Worm (Caenorhabditis elegans) whole organism, L4 larva: ENCODE measurements around the gene srh-184.

Source experiments
- ama-1 ChIP-seq: fragments of 150-350 bp; optimal IDR thresholded peaks from 2 replicates; lab custom pipeline; 2014; ENCODE audit warnings: inconsistent platforms, mixed read lengths
- attf-4 ChIP-seq: sonication (generic microtip); optimal IDR thresholded peaks from 3 replicates; lab custom pipeline; 2017; ENCODE audit warnings: missing biosample characterization, missing genetic modification characterization
- ceh-32 ChIP-seq: sonication (generic microtip); optimal IDR thresholded peaks from 2 replicates; lab custom pipeline; 2016; ENCODE audit warnings: mild to moderate bottlenecking, missing genetic modification characterization, missing compliant biosample characterization; ENCODE audit not compliant: poor library complexity
- daf-19 ChIP-seq: fragments of 200-800 bp; sonication (Bioruptor generic); conservative IDR thresholded peaks from 2 replicates; pipeline ENCODE4 v1.3.6; 2022; ENCODE audit warnings: missing genetic modification characterization, missing compliant biosample characterization
- dpl-1 ChIP-seq: fragments of 150-350 bp; optimal IDR thresholded peaks from 2 replicates; lab custom pipeline; 2014; ENCODE audit warnings: missing biosample characterization, missing genetic modification reagents, missing genetic modification characterization
- lsy-2 ChIP-seq, 2 experiments: fragments of 150-350 bp in 1 of 2; sonication (generic microtip) in 1 of 2; optimal IDR thresholded peaks; 2 replicates each; lab custom pipeline; 2014 to 2017; ENCODE audit warnings: missing biosample characterization in 2 of 2, missing genetic modification characterization in 2 of 2
- mdl-1 ChIP-seq, 2 experiments: fragments of 150-350 bp in 1 of 2; sonication (generic microtip) in 1 of 2; optimal IDR thresholded peaks; 2 replicates each; lab custom pipeline; 2014 to 2017; ENCODE audit warnings: missing biosample characterization in 2 of 2, missing genetic modification characterization in 2 of 2
- nhr-111 ChIP-seq: fragments of 200-800 bp; sonication (Bioruptor generic); optimal IDR thresholded peaks from 2 replicates; lab custom pipeline; 2018; ENCODE audit warnings: mild to moderate bottlenecking, missing genetic modification characterization, missing compliant biosample characterization
- snpc-4 ChIP-seq: fragments of 150-350 bp; optimal IDR thresholded peaks from 2 replicates; lab custom pipeline; 2014; ENCODE audit warnings: missing biosample characterization, missing genetic modification characterization
- unc-130 ChIP-seq: sonication (generic microtip); optimal IDR thresholded peaks from 2 replicates; lab custom pipeline; 2016; ENCODE audit warnings: missing genetic modification reagents, missing genetic modification characterization, missing compliant biosample characterization

Gene srh-184

DNA sequence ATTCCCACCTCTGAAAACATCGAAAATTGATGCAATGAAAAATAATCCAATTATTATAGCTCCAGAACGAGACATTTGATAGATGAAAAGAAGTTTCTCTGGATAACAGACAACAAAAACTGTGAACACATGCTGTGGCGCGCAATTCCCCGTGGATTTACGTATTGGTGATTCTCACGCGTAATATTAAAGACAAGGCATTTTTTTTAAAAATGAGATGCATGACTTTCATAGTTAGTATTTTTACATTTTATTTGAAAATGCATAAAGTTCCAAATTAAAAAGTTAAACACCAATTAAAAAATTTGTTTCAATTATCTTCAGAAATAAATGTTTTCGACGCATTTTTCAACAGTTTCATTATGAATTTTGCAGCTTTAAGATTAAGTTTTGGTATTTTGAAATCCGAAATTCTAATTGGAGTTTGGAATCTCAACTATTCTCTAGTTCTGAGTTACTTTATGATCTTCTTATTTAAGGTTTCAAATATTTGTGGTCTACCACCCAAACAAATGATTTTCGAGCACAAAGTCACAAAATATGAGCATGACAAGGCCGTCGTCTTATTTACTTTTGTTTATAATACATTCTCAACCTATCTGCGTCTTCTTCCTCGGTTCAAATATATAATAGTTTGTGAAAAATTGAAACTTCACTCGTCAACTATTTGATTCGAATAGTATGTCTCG lies 50.6 kb downstream of the srh-184 start, which contains the start of the genes selt-1.2 and F28H7.2:
Gene selt-1.2, minus strand, starts transcription at position 101 of the 689 bp plus-strand sequence.
Gene F28H7.2, plus strand, starts transcription at position 639 of the 689 bp plus-strand sequence.
- TF ChIP-seq attf-4 (tag; lab: Kevin White, UChicago) (no peak), unc-130 (no peak), daf-19 (GFP tag; lab: Robert Waterston, UW) (no peak), mdl-1 (tag; optimal IDR thresholded peaks at IDR 0.05; lab: Kevin White, UChicago) (no peak), nhr-111 (GFP tag; lab: Kevin White, UChicago) (no peak), ama-1 (no peak), lsy-2 (tag; optimal IDR thresholded peaks at IDR 0.05; lab: Kevin White, UChicago) (no peak), dpl-1 (GFP tag; lab: Kevin White, UChicago) (no peak), ceh-32 (no peak), snpc-4 (tag; lab: Kevin White, UChicago) (no peak)
